Worm (Caenorhabditis elegans): ENCODE results near the gene B0252.3.

- TF ChIP-seq ztf-29 (GFP tag; IDR thresholded peaks at IDR 0.05), result no peak
- no peak for TF ChIP-seq tab-1 (GFP tag; IDR thresholded peaks at IDR 0.05)
- no peak for TF ChIP-seq ztf-23 (GFP tag; IDR thresholded peaks at IDR 0.05)
- TF ChIP-seq cog-1 (tag; optimal IDR thresholded peaks at IDR 0.05), result no peak
- no peak for TF ChIP-seq med-1 (GFP tag; optimal IDR thresholded peaks at IDR 0.05; ENCODE audit: insufficient read depth)
- TF ChIP-seq flt-1 (GFP tag; IDR thresholded peaks at IDR 0.05), result no peak
- no peak for TF ChIP-seq T22C8.4 (GFP tag; IDR thresholded peaks at IDR 0.05)
- TF ChIP-seq ref-1 (GFP tag; conservative IDR thresholded peaks at IDR 0.05), result no peak
Measured at ce11 chrII:6888661-6889579, 18.6 kb downstream of the B0252.3 start.
